Fruit fly (Drosophila melanogaster): Measurements from ENCODE around the gene CG15456.

The CG15456 gene

DNA sequence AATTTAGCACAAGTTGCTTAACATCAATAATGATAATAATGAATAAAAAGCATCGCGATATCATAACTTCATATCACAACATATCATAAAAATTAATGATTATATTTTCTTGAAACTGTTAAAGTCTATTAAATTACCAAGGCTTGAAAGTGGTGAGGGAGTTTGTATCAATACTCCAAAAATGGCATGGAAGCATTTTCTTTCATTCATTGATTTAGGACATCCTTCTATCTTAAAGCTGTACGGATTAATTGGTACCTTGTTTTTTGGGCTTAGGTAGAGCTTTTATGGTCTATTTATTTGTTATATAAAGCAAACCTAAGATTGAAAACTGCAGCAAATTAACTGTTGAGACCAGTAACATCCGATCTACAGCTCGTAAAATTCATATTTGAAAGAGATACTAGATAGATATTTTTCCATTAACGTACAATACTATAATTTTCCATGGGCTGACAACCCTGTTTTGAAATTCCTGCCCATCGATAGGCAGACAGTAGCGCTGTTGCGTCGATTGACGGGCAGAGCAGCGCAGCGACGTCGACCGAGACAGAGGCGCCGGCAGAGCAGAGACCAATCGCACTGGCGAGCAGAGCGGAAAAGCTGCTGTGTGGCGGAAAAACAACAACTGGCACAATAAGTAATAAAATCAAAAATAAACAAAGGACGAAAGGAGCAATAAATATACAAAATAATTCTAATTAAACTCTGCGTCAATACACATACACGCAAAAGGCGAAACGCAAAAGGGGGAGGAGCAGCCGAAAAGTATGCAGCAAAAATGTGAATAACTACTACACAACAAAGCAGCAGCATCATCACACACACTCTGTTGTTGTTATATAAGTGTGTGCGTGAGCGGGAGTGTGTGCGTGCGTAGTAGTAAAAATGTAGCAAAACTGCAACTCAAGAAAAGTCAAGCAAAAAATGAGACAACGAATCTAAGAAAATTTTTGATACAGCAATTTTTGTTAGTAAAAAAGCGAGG, 6.8 kb upstream of the CG15456 start, which contains the start of gene CG1695 (continued):
- TF ChIP-seq CG1792 (GFP tag; optimal IDR thresholded peaks at IDR 0.05) = no peak
- no peak for TF ChIP-seq Trl (optimal IDR thresholded peaks at IDR 0.05)
- TF ChIP-seq Trl (GFP tag; optimal IDR thresholded peaks at IDR 0.05) = no peak
- no peak for TF ChIP-seq Rx (GFP tag; IDR thresholded peaks at IDR 0.05)
- no peak for TF ChIP-seq CG2889 (GFP tag; IDR thresholded peaks at IDR 0.05)
- no peak for TF ChIP-seq Deaf1 (tag; optimal IDR thresholded peaks at IDR 0.05)
- peak; percentile 30 for TF ChIP-seq CG9727 (GFP tag; optimal IDR thresholded peaks at IDR 0.05)
- no peak for TF ChIP-seq CG10274 (GFP tag; optimal IDR thresholded peaks at IDR 0.05)
- no peak for TF ChIP-seq CG9609 (GFP tag; optimal IDR thresholded peaks at IDR 0.05)
- TF ChIP-seq Fer3 (tag; optimal IDR thresholded peaks at IDR 0.05) = no peak
- peak; percentile 26 for TF ChIP-seq Hsf (GFP tag; optimal IDR thresholded peaks at IDR 0.05)
- no peak for TF ChIP-seq chn (GFP tag; optimal IDR thresholded peaks at IDR 0.05)
- TF ChIP-seq Ada2b (GFP tag; IDR thresholded peaks at IDR 0.05) = no peak
- peak; percentile 24 for TF ChIP-seq CG3281 (GFP tag; optimal IDR thresholded peaks at IDR 0.05)
- TF ChIP-seq Optix (GFP tag; IDR thresholded peaks at IDR 0.05) = no peak
- no peak for TF ChIP-seq nom (GFP tag; optimal IDR thresholded peaks at IDR 0.05)
- no peak for TF ChIP-seq eve (GFP tag; optimal IDR thresholded peaks at IDR 0.05)
- TF ChIP-seq CG12071 (GFP tag; optimal IDR thresholded peaks at IDR 0.05) = no peak
- no peak for TF ChIP-seq Hmr (GFP tag; optimal IDR thresholded peaks at IDR 0.05)
- TF ChIP-seq otp (GFP tag; IDR thresholded peaks at IDR 0.05) = no peak
- TF ChIP-seq CG12219 (GFP tag; optimal IDR thresholded peaks at IDR 0.05) = no peak
- 0 out of 3 replicates have a peak, but pooled peaks have one; percentile 28 for TF ChIP-seq dysf (GFP tag; IDR thresholded peaks at IDR 0.05)
- no peak for TF ChIP-seq zf30C (GFP tag; optimal IDR thresholded peaks at IDR 0.05)
- no peak for TF ChIP-seq NfI (GFP tag; optimal IDR thresholded peaks at IDR 0.05)
- TF ChIP-seq Med (GFP tag) = peak; percentile 81
- TF ChIP-seq Atf3 (GFP tag; optimal IDR thresholded peaks at IDR 0.05) = no peak
- TF ChIP-seq Hey (tag; optimal IDR thresholded peaks at IDR 0.05) = no peak
- no peak for TF ChIP-seq Max (GFP tag; optimal IDR thresholded peaks at IDR 0.05)
- no peak for TF ChIP-seq CG14965 (GFP tag; optimal IDR thresholded peaks at IDR 0.05; ENCODE audit: borderline replicate concordance)
- no peak for TF ChIP-seq ham (GFP tag; IDR thresholded peaks at IDR 0.05)
- TF ChIP-seq Stat92E (GFP tag; optimal IDR thresholded peaks at IDR 0.05) = no peak
- TF ChIP-seq CG31224 (GFP tag; IDR thresholded peaks at IDR 0.05) = no peak
- TF ChIP-seq Drgx (GFP tag; IDR thresholded peaks at IDR 0.05) = no peak
- no peak for TF ChIP-seq lbe (GFP tag; optimal IDR thresholded peaks at IDR 0.05)
- TF ChIP-seq Lhr (GFP tag; optimal IDR thresholded peaks at IDR 0.05) = no peak
- TF ChIP-seq wek (GFP tag; optimal IDR thresholded peaks at IDR 0.05) = no peak
- TF ChIP-seq sob (GFP tag; IDR thresholded peaks at IDR 0.05) = no peak
- TF ChIP-seq CG9797 (GFP tag; optimal IDR thresholded peaks at IDR 0.05) = no peak
- no peak for TF ChIP-seq Lim3 (GFP tag; IDR thresholded peaks at IDR 0.05)
- no peak for TF ChIP-seq CG8281 (tag; optimal IDR thresholded peaks at IDR 0.05)
- TF ChIP-seq Tbp (GFP tag; optimal IDR thresholded peaks at IDR 0.05) = no peak
- TF ChIP-seq salm (tag; optimal IDR thresholded peaks at IDR 0.05) = no peak
- no peak for TF ChIP-seq aop (GFP tag; IDR thresholded peaks at IDR 0.05)
- no peak for TF ChIP-seq sc (optimal IDR thresholded peaks at IDR 0.05)
- no peak for TF ChIP-seq sc (GFP tag; optimal IDR thresholded peaks at IDR 0.05)
- no peak for TF ChIP-seq CG31365 (tag; optimal IDR thresholded peaks at IDR 0.05)
- no peak for TF ChIP-seq CG11093 (GFP tag; IDR thresholded peaks at IDR 0.05)
- TF ChIP-seq HLH3B (GFP tag; IDR thresholded peaks at IDR 0.05) = 0 out of 2 replicates have a peak, but pooled peaks have one; percentile 23
- TF ChIP-seq Bteb2 (GFP tag; optimal IDR thresholded peaks at IDR 0.05) = no peak
- no peak for TF ChIP-seq CG11695 (GFP tag; IDR thresholded peaks at IDR 0.05)

Data from whole organism, embryonic.